Fruit fly (Drosophila melanogaster) whole organism, embryonic: ENCODE measurements around the gene Rsph1.

Experiments
- Adf1 ChIP-seq: fragments of 200-800 bp; sonication (Bioruptor generic); IDR thresholded peaks from 2 replicates; pipeline ENCODE4 v1.3.6; 2022; ENCODE audit warnings: missing biosample characterization, missing genetic modification characterization
- Asciz ChIP-seq: fragments of 200-800 bp; sonication (Bioruptor generic); optimal IDR thresholded peaks from 2 replicates; lab custom pipeline; 2017; ENCODE audit warnings: missing biosample characterization, mild to moderate bottlenecking, missing genetic modification characterization, missing genetic modification reagents
- Atf6 ChIP-seq: fragments of 200-800 bp; sonication (Bioruptor generic); IDR thresholded peaks from 2 replicates; pipeline ENCODE4 v1.3.6; 2022; ENCODE audit warnings: missing biosample characterization, missing genetic modification characterization
- CG1024 ChIP-seq: fragments of 200-800 bp; sonication (Bioruptor generic); IDR thresholded peaks from 2 replicates; pipeline ENCODE4 v1.3.6; 2022; ENCODE audit warnings: missing biosample characterization, missing genetic modification characterization
- CG11085 ChIP-seq: fragments of 200-800 bp; sonication (Bioruptor generic); IDR thresholded peaks from 2 replicates; pipeline ENCODE4 v1.3.6; 2022; ENCODE audit warnings: missing biosample characterization, missing genetic modification characterization
- CG11456 ChIP-seq: fragments of 200-800 bp; sonication (Bioruptor generic); IDR thresholded peaks from 3 replicates; pipeline ENCODE4 v1.3.6; 2022; ENCODE audit warnings: missing biosample characterization, missing genetic modification characterization
- CG11504 ChIP-seq: fragments of 200-800 bp; sonication (Bioruptor generic); optimal IDR thresholded peaks from 3 replicates; lab custom pipeline; 2019; ENCODE audit warnings: missing biosample characterization, mild to moderate bottlenecking, missing genetic modification characterization, moderate library complexity
- CG11696 ChIP-seq: fragments of 200-800 bp; sonication (Bioruptor generic); IDR thresholded peaks from 2 replicates; pipeline ENCODE4 v1.3.6; 2022; ENCODE audit warnings: missing biosample characterization, missing genetic modification characterization
- CG12104 ChIP-seq: fragments of 200-800 bp; sonication (Bioruptor generic); optimal IDR thresholded peaks from 3 replicates; lab custom pipeline; 2016; ENCODE audit warnings: missing biosample characterization, missing genetic modification characterization
- CG14667 ChIP-seq: fragments of 200-800 bp; sonication (Bioruptor generic); IDR thresholded peaks from 2 replicates; pipeline ENCODE4 v1.3.6; 2022; ENCODE audit warnings: missing biosample characterization, missing genetic modification characterization
- CG14710 ChIP-seq: fragments of 200-800 bp; sonication (Bioruptor generic); optimal IDR thresholded peaks from 3 replicates; lab custom pipeline; 2019; ENCODE audit warnings: missing biosample characterization, mild to moderate bottlenecking, missing genetic modification characterization, moderate library complexity
- CG1529 ChIP-seq: fragments of 200-800 bp; sonication (Bioruptor generic); optimal IDR thresholded peaks from 3 replicates; lab custom pipeline; 2018; ENCODE audit warnings: missing biosample characterization, missing genetic modification characterization
- CG17186 ChIP-seq: fragments of 200-800 bp; sonication (Bioruptor generic); optimal IDR thresholded peaks from 3 replicates; lab custom pipeline; 2017; ENCODE audit warnings: missing biosample characterization, missing genetic modification reagents, missing genetic modification characterization
- CG33213 ChIP-seq: fragments of 200-800 bp; sonication (Bioruptor generic); optimal IDR thresholded peaks from 3 replicates; lab custom pipeline; 2016; ENCODE audit warnings: missing biosample characterization, missing genetic modification characterization
- CG3847 ChIP-seq: fragments of 200-800 bp; sonication (Bioruptor generic); IDR thresholded peaks from 2 replicates; pipeline ENCODE4 v1.3.6; 2022; ENCODE audit warnings: missing biosample characterization, missing genetic modification characterization
- CG6689 ChIP-seq: fragments of 200-800 bp; sonication (Bioruptor generic); IDR thresholded peaks from 2 replicates; pipeline ENCODE4 v1.3.6; 2022; ENCODE audit warnings: missing biosample characterization, missing genetic modification characterization
- CG9797 ChIP-seq: fragments of 200-800 bp; sonication (Bioruptor generic); optimal IDR thresholded peaks from 3 replicates; lab custom pipeline; 2018; ENCODE audit warnings: missing biosample characterization, mild to moderate bottlenecking, missing genetic modification characterization
- CHES-1-like ChIP-seq: fragments of 200-800 bp; sonication (Bioruptor generic); optimal IDR thresholded peaks from 2 replicates; lab custom pipeline; 2016; ENCODE audit warnings: missing biosample characterization, missing genetic modification characterization
- Dip3 ChIP-seq: fragments of 200-800 bp; sonication (Bioruptor generic); optimal IDR thresholded peaks from 3 replicates; lab custom pipeline; 2016; ENCODE audit warnings: missing biosample characterization, missing genetic modification characterization
- Drgx ChIP-seq: fragments of 200-800 bp; sonication (Bioruptor generic); IDR thresholded peaks from 2 replicates; pipeline ENCODE4 v1.3.6; 2022; ENCODE audit warnings: missing biosample characterization, missing genetic modification characterization
- Elba2 ChIP-seq: fragments of 200-800 bp; sonication (Bioruptor generic); optimal IDR thresholded peaks from 3 replicates; lab custom pipeline; 2016; ENCODE audit warnings: missing biosample characterization, missing genetic modification characterization
- Hey ChIP-seq: fragments of 200-800 bp; sonication (Bioruptor generic); optimal IDR thresholded peaks from 3 replicates; lab custom pipeline; 2018; ENCODE audit warnings: missing biosample characterization, mild to moderate bottlenecking, missing genetic modification characterization
- Hmr ChIP-seq: fragments of 200-800 bp; sonication (Bioruptor generic); optimal IDR thresholded peaks from 3 replicates; lab custom pipeline; 2017; ENCODE audit warnings: mild to moderate bottlenecking, missing biosample characterization, missing genetic modification reagents, missing genetic modification characterization
- Hmx ChIP-seq: fragments of 200-800 bp; sonication (Bioruptor generic); optimal IDR thresholded peaks from 2 replicates; lab custom pipeline; 2016; ENCODE audit warnings: missing biosample characterization, missing genetic modification characterization
- Hsf ChIP-seq: fragments of 200-800 bp; sonication (Bioruptor generic); optimal IDR thresholded peaks from 3 replicates; lab custom pipeline; 2016; ENCODE audit warnings: missing biosample characterization, missing genetic modification characterization
- Side ChIP-seq: fragments of 200-800 bp; sonication (Bioruptor generic); optimal IDR thresholded peaks from 2 replicates; lab custom pipeline; 2016; ENCODE audit warnings: missing biosample characterization, missing genetic modification characterization
- Sin3A ChIP-seq: fragments of >200 bp; optimal IDR thresholded peaks from 2 replicates; lab custom pipeline; 2018
- TFAM ChIP-seq: fragments of 200-800 bp; sonication (Bioruptor generic); optimal IDR thresholded peaks from 2 replicates; lab custom pipeline; 2017; ENCODE audit warnings: missing biosample characterization, missing genetic modification characterization, inconsistent platforms
- abd-A ChIP-seq: fragments of 200-800 bp; sonication (Bioruptor generic); optimal IDR thresholded peaks from 3 replicates; lab custom pipeline; 2019; ENCODE audit warnings: missing biosample characterization, mild to moderate bottlenecking, missing genetic modification characterization, moderate library complexity
- bowl ChIP-seq: fragments of 200-800 bp; sonication (Bioruptor generic); IDR thresholded peaks from 2 replicates; pipeline ENCODE4 v1.3.6; 2022; ENCODE audit warnings: missing biosample characterization, missing genetic modification characterization
- dimm ChIP-seq: fragments of 200-800 bp; sonication (Bioruptor generic); IDR thresholded peaks from 2 replicates; pipeline ENCODE4 v1.3.6; 2022; ENCODE audit warnings: missing biosample characterization, missing genetic modification characterization
- dm ChIP-seq: fragments of 200-800 bp; sonication (Bioruptor generic); optimal IDR thresholded peaks from 3 replicates; lab custom pipeline; 2016; ENCODE audit warnings: missing biosample characterization, missing genetic modification characterization
- dmrt11E ChIP-seq: fragments of 200-800 bp; sonication (Bioruptor generic); optimal IDR thresholded peaks from 3 replicates; lab custom pipeline; 2018; ENCODE audit warnings: missing biosample characterization, mild to moderate bottlenecking, missing genetic modification characterization, moderate library complexity
- dmrt99B ChIP-seq: fragments of 200-800 bp; sonication (Bioruptor generic); optimal IDR thresholded peaks from 2 replicates; lab custom pipeline; 2018; ENCODE audit warnings: missing biosample characterization, mild to moderate bottlenecking, missing genetic modification characterization, moderate library complexity
- fd96Cb ChIP-seq: fragments of 200-800 bp; sonication (Bioruptor generic); optimal IDR thresholded peaks from 2 replicates; lab custom pipeline; 2018; ENCODE audit warnings: missing biosample characterization, mild to moderate bottlenecking, missing genetic modification characterization, moderate library complexity
- hb ChIP-seq: fragments of 200-800 bp; sonication (Bioruptor generic); IDR thresholded peaks from 3 replicates; pipeline ENCODE4 v1.3.6; 2022; ENCODE audit warnings: missing biosample characterization, missing genetic modification characterization; ENCODE audit not compliant: partially characterized antibody
- insv ChIP-seq, 2 experiments: fragments of 200-800 bp; sonication (Bioruptor generic); optimal IDR thresholded peaks; 3 replicates each; lab custom pipeline; 2016 to 2018; ENCODE audit warnings: missing biosample characterization in 2 of 2, missing genetic modification characterization in 2 of 2
- knrl ChIP-seq: fragments of 200-800 bp; sonication (Bioruptor generic); IDR thresholded peaks from 3 replicates; pipeline ENCODE4 v1.3.6; 2022; ENCODE audit warnings: missing biosample characterization, missing genetic modification characterization; ENCODE audit not compliant: partially characterized antibody
- lov ChIP-seq, 2 experiments: fragments of 200-800 bp in 1 of 2; fragments of >200 bp in 1 of 2; sonication (Bioruptor generic) in 1 of 2; IDR thresholded peaks in 1 of 2; optimal IDR thresholded peaks in 1 of 2; 2 replicates in 1 of 2; 3 replicates in 1 of 2; pipeline versions ENCODE4 v1.3.6 to Lab custom; 2017 to 2022; ENCODE audit warnings: missing biosample characterization in 1 of 2, missing genetic modification characterization in 1 of 2
- repo ChIP-seq: fragments of 200-800 bp; sonication (Bioruptor generic); optimal IDR thresholded peaks from 2 replicates; lab custom pipeline; 2016; ENCODE audit warnings: missing biosample characterization, missing genetic modification characterization
- sc ChIP-seq, 3 experiments: fragments of >200 bp in 2 of 3; fragments of 200-800 bp in 1 of 3; sonication (Bioruptor generic) in 1 of 3; optimal IDR thresholded peaks; 2 replicates in 2 of 3; 3 replicates in 1 of 3; lab custom pipeline; 2017; ENCODE audit warnings: mild to moderate bottlenecking in 1 of 3, missing biosample characterization in 1 of 3, missing genetic modification characterization in 1 of 3, missing genetic modification reagents in 1 of 3
- sens ChIP-seq: fragments of 200-800 bp; sonication (Bioruptor generic); peaks from one replicate; lab custom pipeline; 2016; ENCODE audit warnings: missing biosample characterization, missing genetic modification characterization
- shn ChIP-seq: fragments of 200-800 bp; sonication (Bioruptor generic); optimal IDR thresholded peaks from 3 replicates; lab custom pipeline; 2016; ENCODE audit warnings: missing biosample characterization, missing genetic modification characterization
- so ChIP-seq: fragments of 200-800 bp; sonication (Bioruptor generic); IDR thresholded peaks from 3 replicates; pipeline ENCODE4 v1.3.6; 2022; ENCODE audit warnings: missing biosample characterization, missing genetic modification characterization
- sob ChIP-seq: fragments of 200-800 bp; sonication (Bioruptor generic); IDR thresholded peaks from 2 replicates; pipeline ENCODE4 v1.3.6; 2022; ENCODE audit warnings: missing biosample characterization, missing genetic modification characterization
- tgo ChIP-seq: fragments of 200-800 bp; sonication (Bioruptor generic); IDR thresholded peaks from 3 replicates; pipeline ENCODE4 v1.3.6; 2022; ENCODE audit warnings: missing biosample characterization, missing genetic modification characterization
- usp ChIP-seq: fragments of >200 bp; optimal IDR thresholded peaks from 2 replicates; lab custom pipeline; 2017; ENCODE audit warnings: missing biosample characterization, missing genetic modification characterization
- zfh1 ChIP-seq: fragments of 200-800 bp; sonication (Bioruptor generic); IDR thresholded peaks from 3 replicates; pipeline ENCODE4 v1.3.6; 2022; ENCODE audit warnings: missing biosample characterization, missing genetic modification characterization
- zfh2 ChIP-seq: fragments of 200-800 bp; sonication (Bioruptor generic); optimal IDR thresholded peaks from 2 replicates; lab custom pipeline; 2016; ENCODE audit warnings: missing biosample characterization, missing genetic modification characterization

Gene Rsph1

DNA sequence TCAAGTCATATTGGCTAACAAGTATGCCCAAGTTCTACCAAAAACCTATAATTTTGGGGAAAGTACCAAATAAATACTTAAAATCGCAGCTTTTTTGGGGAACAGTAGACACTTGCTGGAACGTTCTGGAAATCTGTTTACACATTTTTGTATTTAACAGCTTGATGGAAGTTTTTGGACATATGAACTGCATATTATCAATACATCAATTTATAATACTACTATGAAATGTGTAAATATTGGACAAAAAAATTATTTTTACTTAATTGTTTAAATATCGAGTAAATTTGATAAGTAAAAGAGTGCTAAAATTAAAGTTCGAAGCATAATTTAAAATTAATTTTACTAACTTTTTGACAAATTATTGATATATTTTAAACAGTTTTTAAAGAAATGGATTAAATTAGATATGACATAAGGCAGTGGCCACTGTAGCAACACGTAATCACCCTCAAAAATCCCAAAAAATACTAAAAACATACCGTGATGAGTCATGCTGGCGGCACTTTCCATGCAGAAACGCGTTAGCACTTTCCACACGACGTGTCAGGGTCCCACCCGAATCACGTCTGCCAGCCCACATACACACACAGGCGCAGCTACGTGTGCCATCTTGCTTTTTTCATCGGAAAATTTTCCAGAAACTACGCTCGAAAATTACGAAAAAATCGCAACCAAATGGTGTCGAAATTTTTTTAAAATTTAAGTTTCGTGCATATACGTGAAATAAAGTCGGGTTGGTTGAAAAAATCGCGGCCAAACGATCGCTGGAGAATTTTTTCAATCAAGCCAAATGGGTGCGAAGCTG is 18.1 kb upstream of the Rsph1 start, which contains the start of gene Sirt1 (continued):
- peak; percentile 65 for TF ChIP-seq CG1529
- peak; percentile 67; the same call in 2 of the 3 replicates for TF ChIP-seq CG11456
- TF ChIP-seq CG14710 (tag; lab: Kevin White, UChicago) = peak; percentile 92
- TF ChIP-seq lov (optimal IDR thresholded peaks at IDR 0.05; lab: Kevin White, UChicago) = no peak
- TF ChIP-seq lov (GFP tag; IDR thresholded peaks at IDR 0.05; lab: Robert Waterston, UW) = 0 out of 3 replicates have a peak, but pooled peaks have one; percentile 29
- TF ChIP-seq Atf6 (GFP tag; lab: Robert Waterston, UW) = peak; percentile 75
- peak; percentile 84 for TF ChIP-seq CG3847 (GFP tag; lab: Robert Waterston, UW)
- no peak for TF ChIP-seq CG17186 (GFP tag; lab: Kevin White, UChicago)
- peak; percentile 91 for TF ChIP-seq sens (GFP tag; lab: Kevin White, UChicago)
- TF ChIP-seq shn (GFP tag; lab: Kevin White, UChicago) = no peak
- TF ChIP-seq Elba2 (GFP tag; lab: Kevin White, UChicago) = peak; percentile 73
- no peak for TF ChIP-seq repo (GFP tag; lab: Kevin White, UChicago)
- TF ChIP-seq Adf1 (GFP tag; lab: Robert Waterston, UW) = no peak
- peak; percentile 43 for TF ChIP-seq Dip3 (GFP tag; lab: Kevin White, UChicago)
- TF ChIP-seq so (GFP tag; lab: Robert Waterston, UW) = peak; percentile 70; the same call in 1 of the 3 replicates
- peak; percentile 91 for TF ChIP-seq CG11504 (tag; lab: Kevin White, UChicago)
- TF ChIP-seq fd96Cb = peak; percentile 88
- peak; percentile 43 for TF ChIP-seq zfh2 (GFP tag; lab: Kevin White, UChicago)
- peak; percentile 66; the same call in 1 of the 3 replicates for TF ChIP-seq zfh1 (GFP tag; lab: Robert Waterston, UW)
- peak; percentile 73 for TF ChIP-seq CG14667 (GFP tag; lab: Robert Waterston, UW)
- TF ChIP-seq sc (optimal IDR thresholded peaks at IDR 0.05; lab: Kevin White, UChicago) = no peak
- peak; percentile 84 for TF ChIP-seq sc (GFP tag; optimal IDR thresholded peaks at IDR 0.05; lab: Kevin White, UChicago)
- TF ChIP-seq sob (GFP tag; lab: Robert Waterston, UW) = peak; percentile 61; the same call in 1 of the 2 replicates
- peak; percentile 92 for TF ChIP-seq dmrt11E
- TF ChIP-seq Side (GFP tag; lab: Kevin White, UChicago) = no peak
- TF ChIP-seq dmrt99B (tag; lab: Kevin White, UChicago) = no peak
- TF ChIP-seq Hmr (GFP tag; lab: Kevin White, UChicago) = peak; percentile 86
- no peak for TF ChIP-seq CHES-1-like (GFP tag; lab: Kevin White, UChicago)
- TF ChIP-seq CG11085 (GFP tag; lab: Robert Waterston, UW) = peak; percentile 74
- TF ChIP-seq Hey = no peak
- no peak for TF ChIP-seq CG33213 (GFP tag; lab: Kevin White, UChicago)
- no peak for TF ChIP-seq abd-A
- TF ChIP-seq knrl = peak; percentile 32; the same call in 1 of the 3 replicates
- TF ChIP-seq tgo = peak; percentile 84
- no peak for TF ChIP-seq dimm (GFP tag; lab: Robert Waterston, UW)
- TF ChIP-seq CG12104 (GFP tag; lab: Kevin White, UChicago) = peak; percentile 88
- TF ChIP-seq bowl (GFP tag; lab: Robert Waterston, UW) = no peak
- TF ChIP-seq hb (GFP tag; lab: Robert Waterston, UW) = no peak
- 0 out of 2 replicates have a peak, but pooled peaks have one; percentile 35 for TF ChIP-seq CG11696 (GFP tag; lab: Robert Waterston, UW)
- peak; percentile 48 for TF ChIP-seq Asciz
- no peak for TF ChIP-seq Sin3A
- TF ChIP-seq CG1024 (GFP tag; lab: Robert Waterston, UW) = 0 out of 2 replicates have a peak, but pooled peaks have one; percentile 38
- TF ChIP-seq dm (GFP tag; lab: Kevin White, UChicago) = no peak
- peak; percentile 85 for TF ChIP-seq Hsf
- peak in 1 of 2 experiments; percentile 60 for TF ChIP-seq insv (GFP tag; optimal IDR thresholded peaks at IDR 0.05; lab: Kevin White, UChicago)
- peak; percentile 48; the same call in 1 of the 2 replicates for TF ChIP-seq Drgx (GFP tag; lab: Robert Waterston, UW)
- no peak for TF ChIP-seq usp (GFP tag; lab: Kevin White, UChicago)
- peak; percentile 70 for TF ChIP-seq CG9797 (GFP tag; lab: Kevin White, UChicago)
- no peak for TF ChIP-seq Hmx (GFP tag; lab: Kevin White, UChicago)
- TF ChIP-seq CG6689 (GFP tag; lab: Robert Waterston, UW) = peak; percentile 92
- no peak for TF ChIP-seq TFAM
